Worm (Caenorhabditis elegans): Measurements from ENCODE around the gene C17H12.12.

DNA sequence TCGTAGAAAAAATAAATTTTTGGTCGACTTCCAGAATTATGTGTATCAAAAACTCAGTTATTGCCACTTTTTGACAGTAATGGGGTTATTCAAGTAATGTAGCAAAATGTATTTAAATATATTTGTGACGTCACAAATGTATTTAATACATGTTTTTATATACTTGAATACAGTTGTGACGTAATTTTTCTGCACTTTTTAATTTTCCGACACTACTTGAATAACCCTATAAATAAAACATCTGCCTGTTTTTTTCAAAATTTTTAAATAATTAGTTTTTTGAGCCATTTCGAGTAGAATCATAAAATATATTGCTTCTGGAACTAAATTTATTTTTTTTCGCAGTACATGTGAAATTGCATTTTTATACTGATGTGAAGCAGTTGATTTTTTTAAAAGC is 7.6 kb downstream of the C17H12.12 start:
- TF ChIP-seq him-1 (tag; optimal IDR thresholded peaks at IDR 0.05) (no peak), W03F9.2 (tag; optimal IDR thresholded peaks at IDR 0.05) (no peak), dao-5 (tag; optimal IDR thresholded peaks at IDR 0.05) (no peak)

All from whole organism, L4/young adult.